Worm (Caenorhabditis elegans) whole organism, L4/young adult: Measurements from ENCODE around the gene oac-15.

Source experiments
- W03F9.2 ChIP-seq: fragments of 150-350 bp; optimal IDR thresholded peaks from 2 replicates; lab custom pipeline; 2014; ENCODE audit warnings: missing biosample characterization, missing genetic modification characterization
- dao-5 ChIP-seq: sonication (generic microtip); optimal IDR thresholded peaks from 2 replicates; lab custom pipeline; 2016; ENCODE audit warnings: missing genotype, missing genetic modification characterization, moderate library complexity, missing compliant biosample characterization
- him-1 ChIP-seq: sonication (generic microtip); optimal IDR thresholded peaks from 2 replicates; lab custom pipeline; 2016; ENCODE audit warnings: missing genotype, missing genetic modification reagents, missing genetic modification characterization, missing compliant biosample characterization

- TF ChIP-seq him-1 (tag; lab: Kevin White, UChicago) (no peak), W03F9.2 (tag; lab: Kevin White, UChicago) (no peak), dao-5 (tag; lab: Kevin White, UChicago) (no peak)
Observed at ce11 chrV:16175757-16176156, 34.0 kb downstream of the oac-15 start, which contains the start of gene cyp-33D1.
